Worm (Caenorhabditis elegans) whole organism, L3 larva: Measurements from ENCODE around the gene F54C8.1.
"Not testable (repeated sequence)": the region's sequence is repeated elsewhere in the genome, so short reads cannot be mapped to it uniquely, and the experiment has no call there.

Experiments used
- ceh-16 ChIP-seq: sonication (generic microtip); optimal IDR thresholded peaks from 2 replicates; lab custom pipeline; 2017; ENCODE audit warnings: missing biosample characterization, missing genetic modification characterization
- elt-1 ChIP-seq: fragments of 150-350 bp; optimal IDR thresholded peaks from 2 replicates; lab custom pipeline; 2014; ENCODE audit warnings: missing biosample characterization, missing genetic modification characterization
- sea-2 ChIP-seq: fragments of 150-350 bp; sonication (generic microtip); optimal IDR thresholded peaks from 4 replicates; lab custom pipeline; 2014; ENCODE audit warnings: missing biosample characterization, missing genetic modification reagents, missing genetic modification characterization

ce11 chrIII:9408304-9408703 lies 31.2 kb upstream of the F54C8.1 start:
- TF ChIP-seq elt-1 (tag; lab: Kevin White, UChicago); ceh-16; sea-2 (GFP tag; lab: Kevin White, UChicago): not testable (repeated sequence)
